Worm (Caenorhabditis elegans) whole organism, dauer: ENCODE results near the gene tag-153.

Source experiments
- unc-62 ChIP-seq: sonication (generic microtip); optimal IDR thresholded peaks from 2 replicates; lab custom pipeline; 2017; ENCODE audit warnings: missing biosample characterization, missing genetic modification reagents, missing genetic modification characterization

The tag-153 gene

DNA sequence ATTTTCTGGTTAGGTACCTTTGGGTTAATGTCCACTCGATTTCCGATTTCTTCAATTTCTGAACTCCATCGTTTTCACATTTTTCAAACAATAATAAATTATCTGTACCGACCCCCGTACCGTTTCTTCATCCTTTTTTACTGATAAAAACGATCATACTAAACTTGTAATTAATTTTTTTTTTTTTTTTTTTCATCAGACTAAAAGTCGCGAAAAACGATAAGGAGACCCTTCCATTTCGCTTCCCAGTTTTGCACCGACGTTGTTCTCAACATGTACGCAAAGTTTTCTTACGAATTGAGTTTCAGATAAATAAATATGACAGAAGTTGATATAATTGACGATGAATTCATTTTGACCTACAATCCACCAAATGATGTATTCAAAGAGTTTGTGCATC, 1.7 kb upstream of the tag-153 start, which contains the start of gene F44A2.7:
Gene F44A2.7, plus strand, starts transcription at position 301 of the 400 bp plus-strand sequence.
- TF ChIP-seq unc-62 (GFP tag; lab: Kevin White, UChicago): no peak

DNA sequence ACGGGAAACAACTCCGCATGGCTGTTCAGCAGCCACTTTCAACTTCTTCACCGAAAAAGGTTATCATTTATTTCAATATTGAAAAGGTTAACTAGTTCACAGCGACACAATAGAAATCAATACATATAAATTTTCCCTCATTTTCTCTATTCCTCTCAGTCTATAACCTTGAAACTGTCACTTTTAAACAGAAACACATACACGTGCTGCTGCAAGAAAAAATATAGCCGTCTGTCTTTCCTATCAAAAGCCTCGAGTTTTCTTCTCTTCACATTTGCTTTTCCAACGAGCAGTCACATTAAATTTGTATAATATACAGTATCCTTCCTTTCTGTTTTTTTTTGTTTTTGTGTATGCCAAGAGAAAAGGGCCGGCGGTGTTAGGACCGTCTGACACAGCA, 1.3 kb downstream of the tag-153 start:
- no peak for TF ChIP-seq unc-62 (GFP tag; lab: Kevin White, UChicago)

DNA sequence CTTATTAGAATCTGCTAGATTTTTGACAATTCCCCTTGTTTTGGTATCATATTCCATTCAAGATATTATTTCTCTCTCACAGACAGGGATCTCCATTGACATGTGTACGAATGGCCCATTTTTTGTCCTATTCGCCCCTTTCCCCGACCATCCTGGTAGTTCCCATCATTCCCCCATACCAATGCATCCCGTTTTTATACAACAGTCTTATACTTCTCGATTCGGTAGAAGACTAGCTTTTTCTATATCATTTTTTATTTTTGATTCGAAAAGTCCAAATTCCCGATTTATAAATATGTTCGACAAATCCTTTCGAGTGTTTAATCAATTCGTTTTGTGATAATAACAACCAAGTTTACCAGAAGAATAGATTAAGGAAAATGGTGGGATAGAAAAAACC, 4.0 kb downstream of the tag-153 start:
- no peak for TF ChIP-seq unc-62 (GFP tag; lab: Kevin White, UChicago)

DNA sequence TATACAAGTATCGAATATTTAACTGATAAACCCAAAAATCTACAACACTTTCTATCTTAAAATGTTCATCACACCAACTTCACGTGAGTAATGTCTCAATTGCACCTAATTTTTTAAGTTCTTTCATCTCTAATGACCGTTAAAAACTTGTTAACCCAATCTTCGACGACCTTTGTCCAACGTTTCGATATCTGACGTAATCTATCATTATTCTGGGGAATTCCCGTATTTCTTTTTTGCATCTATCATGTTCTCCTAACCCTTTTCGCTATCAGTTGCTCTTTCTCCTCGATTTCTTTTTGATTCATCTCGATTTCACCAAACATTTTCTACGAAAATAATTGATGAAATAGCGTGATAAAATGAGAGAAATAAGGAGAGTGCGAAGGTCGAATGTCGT, 4.8 kb downstream of the tag-153 start:
- TF ChIP-seq unc-62 (GFP tag; lab: Kevin White, UChicago): no peak

DNA sequence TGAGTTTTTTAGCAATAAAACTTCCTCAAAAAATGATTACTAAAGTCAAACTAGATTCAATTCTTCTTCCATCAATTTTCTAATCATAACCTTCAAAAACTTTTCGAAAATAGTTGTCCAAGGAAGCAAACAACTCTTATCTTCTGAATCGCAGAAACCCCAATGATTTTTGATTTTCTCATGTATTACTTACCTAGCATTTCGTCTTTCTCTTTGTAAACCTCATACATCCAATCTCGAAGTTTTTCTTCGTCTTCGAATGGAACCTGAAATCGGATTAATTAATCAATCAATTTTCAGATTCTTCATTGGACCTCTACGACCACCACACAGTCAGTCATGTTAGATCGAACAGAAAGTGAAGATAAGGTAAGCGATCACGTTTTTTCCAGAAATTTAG, 5.8 kb downstream of the tag-153 start, which contains the start of gene K07B1.4:
Gene K07B1.4, plus strand, starts transcription at position 301 of the 400 bp plus-strand sequence.
- no peak for TF ChIP-seq unc-62 (GFP tag; lab: Kevin White, UChicago)

DNA sequence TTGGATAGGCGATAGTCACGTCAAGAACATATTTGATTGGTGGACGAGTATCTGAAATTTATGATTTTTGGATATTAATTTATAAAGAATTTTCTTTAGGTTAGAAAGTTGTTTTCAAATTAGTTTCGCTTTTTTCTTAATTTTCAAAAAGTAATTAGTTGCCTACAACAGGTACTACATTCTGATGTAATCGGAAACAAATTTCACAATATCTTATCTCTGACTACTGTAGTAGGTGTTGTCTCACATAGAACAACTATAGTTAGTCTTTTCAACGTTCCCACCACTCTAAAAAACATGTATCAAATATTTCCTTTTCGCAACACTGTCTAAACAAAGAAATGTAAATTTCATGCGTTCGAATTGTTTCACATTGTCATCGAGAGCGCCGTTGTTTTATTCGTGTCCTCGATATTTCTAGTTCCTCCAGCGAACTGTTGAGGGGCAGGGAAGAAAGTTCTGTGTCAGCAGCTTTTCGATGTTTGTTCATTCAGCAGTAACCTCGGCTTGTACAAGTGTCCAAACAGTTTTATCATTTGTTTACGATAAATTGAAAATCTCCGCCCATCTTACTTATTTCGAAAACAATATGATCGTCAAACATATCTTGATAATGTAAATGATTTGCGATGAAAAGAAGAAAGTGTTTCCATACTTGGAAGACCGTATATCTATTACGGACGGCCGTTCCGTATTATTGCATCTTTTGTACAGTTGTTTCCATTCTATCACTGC, 6.5 kb downstream of the tag-153 start:
- TF ChIP-seq unc-62 (GFP tag; lab: Kevin White, UChicago): no peak

DNA sequence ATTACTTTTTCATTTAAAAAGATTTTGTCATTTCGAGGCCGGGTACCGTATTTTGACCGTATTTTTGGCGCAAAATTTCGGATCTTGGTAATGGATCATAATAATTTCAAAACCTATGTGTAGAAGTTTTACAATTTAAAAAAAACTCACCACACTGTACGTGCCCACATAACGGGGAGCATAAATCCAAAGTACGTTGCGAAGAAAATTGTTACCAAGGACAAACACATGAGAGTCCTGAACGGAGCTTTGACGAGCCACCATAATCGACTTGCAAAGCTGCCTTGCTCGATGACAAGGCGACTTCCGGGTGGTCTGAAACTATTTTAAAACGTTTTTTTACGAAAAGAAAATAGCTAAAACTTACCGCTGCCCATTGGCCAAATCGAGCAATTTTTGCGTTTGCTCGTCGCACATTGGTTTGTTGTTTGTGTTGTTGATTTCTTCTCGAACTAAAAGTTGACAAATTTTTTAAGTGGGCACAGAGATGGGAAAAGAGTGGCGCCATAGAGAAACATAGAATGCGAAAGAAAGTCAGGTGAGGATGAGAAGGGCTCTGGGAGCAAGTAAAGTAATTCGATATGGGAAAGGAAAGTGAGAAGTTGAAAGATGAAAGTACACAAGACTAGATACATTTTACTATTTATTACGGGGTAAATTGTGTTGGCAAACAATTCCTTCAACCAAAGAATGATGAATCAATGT, 9.9 kb downstream of the tag-153 start:
- no peak for TF ChIP-seq unc-62 (GFP tag; lab: Kevin White, UChicago)

DNA sequence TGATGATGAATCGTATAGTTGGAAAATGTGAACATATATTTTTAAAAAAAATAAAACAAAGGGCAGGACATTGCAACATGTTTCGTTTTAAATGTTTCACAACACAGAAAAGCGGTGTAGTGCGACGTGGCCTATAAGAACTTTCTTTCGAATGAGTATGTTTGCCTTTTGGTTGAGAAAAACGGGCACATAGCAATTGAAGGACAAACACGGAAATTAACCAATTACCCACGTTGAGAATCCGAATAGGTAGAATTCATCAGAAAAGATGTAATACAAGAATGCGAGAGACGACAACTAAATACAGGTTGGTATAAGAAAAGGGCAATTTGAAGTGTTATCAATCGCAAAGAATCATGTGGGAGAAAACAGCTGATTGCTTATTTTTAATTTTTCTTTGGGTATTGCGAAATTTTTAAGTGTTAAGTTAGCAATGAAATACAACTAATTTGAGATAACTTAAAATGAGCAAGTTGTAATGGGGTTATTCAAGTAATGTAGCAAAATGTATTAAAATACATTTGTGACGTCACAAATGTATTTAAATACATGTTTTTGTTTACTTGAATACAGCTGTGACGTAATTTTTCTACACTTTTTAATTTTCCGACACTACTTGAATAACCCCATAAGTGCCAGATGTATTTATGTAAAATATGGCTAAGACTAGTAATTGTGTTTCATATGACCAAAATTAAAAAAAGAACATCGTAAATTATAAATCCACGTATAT, 10.6 kb downstream of the tag-153 start, which contains the start of gene acl-14:
Gene acl-14, minus strand, starts transcription at position 316 of the 733 bp plus-strand sequence.
- no peak for TF ChIP-seq unc-62 (GFP tag; lab: Kevin White, UChicago)

DNA sequence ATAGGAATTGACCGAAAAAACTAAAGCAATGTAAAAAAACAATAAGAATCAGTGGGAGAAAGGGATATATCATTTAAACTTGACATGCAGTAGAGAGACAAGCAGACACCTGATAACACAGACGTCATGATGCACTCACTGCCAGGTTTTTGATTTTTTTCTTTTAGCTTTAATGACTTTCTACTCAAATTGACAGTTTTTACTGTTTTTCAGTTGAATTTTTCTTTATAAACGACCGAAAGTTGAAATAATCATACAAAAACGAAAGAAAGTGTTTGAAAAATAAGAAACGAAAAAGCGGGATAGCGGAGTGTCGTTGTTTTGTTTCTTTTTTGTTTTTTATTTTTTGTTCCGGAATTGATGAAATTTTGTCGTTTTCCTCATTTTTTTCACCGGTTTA, 11.3 kb downstream of the tag-153 start, which contains the start of gene ucp-4:
Gene ucp-4, plus strand, starts transcription at position 83 of the 400 bp plus-strand sequence.
- TF ChIP-seq unc-62 (GFP tag; lab: Kevin White, UChicago): no peak

DNA sequence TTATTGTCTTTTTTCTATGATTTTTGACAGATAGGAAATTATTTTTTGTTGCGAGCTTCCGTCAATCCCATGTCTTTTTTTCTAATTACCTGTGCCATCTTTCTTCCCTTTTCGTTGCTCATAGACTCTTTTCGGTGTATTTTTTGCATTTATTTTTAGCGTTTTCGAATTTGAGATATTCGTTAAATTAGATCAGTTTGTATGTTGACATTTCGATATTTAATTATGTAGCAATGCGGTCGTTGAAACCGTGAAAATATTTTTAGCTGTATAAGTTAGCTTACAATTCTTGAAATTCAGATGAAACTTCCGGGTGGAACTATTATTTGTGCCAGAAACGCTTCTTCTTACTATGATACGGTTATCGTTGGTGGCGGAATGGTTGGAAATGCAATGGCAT, 13.6 kb downstream of the tag-153 start, which contains the start of gene coq-6:
Gene coq-6, plus strand, starts transcription at position 301 of the 400 bp plus-strand sequence.
- TF ChIP-seq unc-62 (GFP tag; lab: Kevin White, UChicago): no peak

DNA sequence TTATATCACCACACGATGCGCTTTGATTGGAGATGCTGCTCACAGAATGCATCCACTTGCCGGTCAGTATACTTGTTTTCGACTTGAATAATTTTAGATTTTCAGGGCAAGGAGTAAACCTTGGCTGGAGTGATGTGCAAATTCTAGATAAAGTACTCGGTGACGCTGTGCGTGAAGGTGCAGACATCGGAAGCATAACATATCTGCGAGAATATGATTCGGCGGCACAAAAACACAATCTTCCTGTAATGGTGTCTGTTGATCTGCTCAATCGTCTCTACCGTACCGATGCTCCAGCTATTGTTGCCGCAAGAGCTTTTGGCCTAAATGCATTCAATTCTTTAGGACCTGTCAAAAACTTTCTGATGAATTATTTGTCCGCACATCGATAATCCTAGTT, 15.6 kb downstream of the tag-153 start:
- TF ChIP-seq unc-62 (GFP tag; lab: Kevin White, UChicago): no peak

DNA sequence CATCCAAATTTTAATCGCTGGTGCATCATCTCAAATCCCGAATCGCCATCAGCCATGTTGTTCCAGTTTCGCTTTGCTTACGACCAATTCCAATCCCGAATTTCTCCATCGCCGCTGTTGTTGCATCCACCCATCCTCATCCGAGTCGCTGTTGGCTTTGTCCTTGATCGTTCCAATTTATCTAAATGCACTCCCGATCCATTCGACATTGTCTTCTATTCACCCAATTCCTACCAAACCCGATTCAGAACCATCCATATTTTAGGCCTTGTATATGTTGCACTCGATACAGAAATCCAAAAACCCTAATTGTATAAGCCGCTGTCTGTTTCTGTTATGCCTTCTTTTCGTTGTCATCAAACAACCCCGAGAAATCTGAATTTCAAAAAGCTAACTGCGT, 17.4 kb downstream of the tag-153 start:
- TF ChIP-seq unc-62 (GFP tag; lab: Kevin White, UChicago): no peak

DNA sequence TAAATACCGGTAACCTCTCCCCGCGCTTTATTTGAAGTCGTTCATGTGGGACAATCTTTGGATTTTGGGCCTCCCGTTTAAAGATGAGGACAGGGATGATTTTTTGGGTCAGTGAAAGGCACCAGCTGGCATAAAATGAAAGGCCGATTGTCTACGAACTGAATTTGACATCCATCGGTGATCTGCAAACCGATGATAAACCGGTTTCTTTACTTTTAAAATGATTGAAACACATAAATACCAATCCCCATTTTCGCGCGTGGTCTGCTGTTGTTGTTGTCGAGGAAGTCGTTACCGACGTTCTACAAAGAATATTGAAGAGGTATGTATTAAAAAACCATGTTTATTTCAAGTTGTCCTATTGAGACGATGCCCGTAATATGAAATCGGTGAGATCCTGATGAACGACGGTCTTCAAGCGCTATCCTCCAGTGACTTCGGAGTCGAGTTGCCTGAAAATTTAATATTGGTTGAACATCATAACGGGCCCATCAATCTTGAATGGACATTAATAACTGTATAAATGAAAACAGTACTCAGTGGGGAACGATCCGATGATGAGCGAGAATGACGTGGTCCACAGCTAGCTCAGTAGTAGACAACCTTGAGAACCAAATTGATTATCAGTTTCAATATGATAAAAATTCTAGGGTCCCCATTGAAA, 20.2 kb downstream of the tag-153 start:
- TF ChIP-seq unc-62 (GFP tag; lab: Kevin White, UChicago): no peak

DNA sequence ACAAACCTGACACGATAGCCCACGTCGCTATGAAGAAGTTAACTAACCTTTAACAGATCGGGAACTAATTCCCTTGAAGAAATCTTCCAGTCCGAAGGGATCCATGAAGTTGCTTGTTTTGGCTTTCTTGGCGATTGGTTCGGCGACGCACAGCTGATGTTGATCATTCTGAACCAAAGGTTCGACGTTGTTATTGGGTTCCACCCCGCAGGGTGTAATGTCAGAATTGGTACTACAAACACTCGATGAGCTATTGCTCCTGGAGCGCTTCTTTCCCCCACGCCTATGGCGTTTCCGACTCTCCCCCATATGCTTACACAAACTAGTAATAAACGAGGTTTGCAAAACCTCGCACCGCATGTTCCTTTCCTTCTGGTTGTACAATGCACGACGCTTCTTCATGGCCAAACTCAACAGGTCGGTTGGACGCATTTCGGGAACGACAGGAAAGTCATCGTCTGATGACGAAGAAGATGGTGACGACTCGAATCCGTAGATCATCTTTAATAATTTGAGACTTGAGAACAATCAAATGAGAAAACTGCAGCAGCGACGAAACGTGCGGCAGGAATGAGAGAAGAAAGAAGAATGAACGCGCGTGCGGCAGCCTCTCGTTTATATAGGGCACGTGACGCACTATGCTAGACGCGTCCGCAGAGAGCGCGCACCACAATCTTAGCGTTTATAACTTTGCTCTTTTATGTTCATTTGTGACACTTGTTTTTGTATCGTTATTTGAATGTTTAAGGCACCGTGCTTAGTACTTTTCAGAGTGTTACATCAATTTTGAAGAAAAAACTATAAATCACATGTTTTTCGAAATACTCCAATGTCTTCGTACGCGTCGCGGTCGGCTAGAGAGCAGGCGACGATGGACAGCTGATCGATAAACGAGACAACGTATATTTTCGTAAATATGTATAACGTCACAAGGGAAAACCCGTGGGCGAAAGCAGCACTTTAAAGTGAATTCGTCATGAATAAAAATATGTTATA, 21.0 kb downstream of the tag-153 start, which contains the start of gene tos-1:
Gene tos-1, minus strand, starts transcription at position 575 of the 996 bp plus-strand sequence.
- TF ChIP-seq unc-62 (GFP tag; lab: Kevin White, UChicago): no peak
